Worm (Caenorhabditis elegans): ENCODE measurements around the gene Y32B12B.1.

DNA sequence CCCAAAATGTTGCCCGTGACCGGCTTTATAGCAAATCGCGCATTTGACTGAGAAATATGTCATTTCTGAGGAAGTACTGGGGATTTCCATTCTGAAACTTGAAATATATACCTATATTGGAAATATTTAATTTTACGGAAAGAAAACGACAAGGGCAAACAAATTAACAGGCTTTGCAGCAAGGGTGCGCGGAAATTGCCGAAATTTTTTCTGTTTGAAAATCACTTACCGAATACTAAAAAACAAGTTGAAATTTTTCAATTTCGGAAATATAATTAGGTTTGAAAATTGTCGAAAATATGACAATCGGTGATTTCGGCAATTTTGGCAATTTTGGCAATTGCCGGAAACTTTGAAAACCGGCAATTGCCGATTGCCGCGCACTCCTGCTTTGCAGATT lies 31.0 kb upstream of the Y32B12B.1 start, which contains the start of gene nhr-54:
- no peak for TF ChIP-seq W03F9.2 (tag; optimal IDR thresholded peaks at IDR 0.05)
- no peak for TF ChIP-seq him-1 (tag; optimal IDR thresholded peaks at IDR 0.05)
- no peak for TF ChIP-seq dao-5 (tag; optimal IDR thresholded peaks at IDR 0.05)

Measured in whole organism, L4/young adult.